Fruit fly (Drosophila melanogaster): Measurements from ENCODE around the gene CG32022.
A peak's percentile ranks its signal among the peaks of the same experiment; 100 is the strongest.

CG32022 gene

DNA sequence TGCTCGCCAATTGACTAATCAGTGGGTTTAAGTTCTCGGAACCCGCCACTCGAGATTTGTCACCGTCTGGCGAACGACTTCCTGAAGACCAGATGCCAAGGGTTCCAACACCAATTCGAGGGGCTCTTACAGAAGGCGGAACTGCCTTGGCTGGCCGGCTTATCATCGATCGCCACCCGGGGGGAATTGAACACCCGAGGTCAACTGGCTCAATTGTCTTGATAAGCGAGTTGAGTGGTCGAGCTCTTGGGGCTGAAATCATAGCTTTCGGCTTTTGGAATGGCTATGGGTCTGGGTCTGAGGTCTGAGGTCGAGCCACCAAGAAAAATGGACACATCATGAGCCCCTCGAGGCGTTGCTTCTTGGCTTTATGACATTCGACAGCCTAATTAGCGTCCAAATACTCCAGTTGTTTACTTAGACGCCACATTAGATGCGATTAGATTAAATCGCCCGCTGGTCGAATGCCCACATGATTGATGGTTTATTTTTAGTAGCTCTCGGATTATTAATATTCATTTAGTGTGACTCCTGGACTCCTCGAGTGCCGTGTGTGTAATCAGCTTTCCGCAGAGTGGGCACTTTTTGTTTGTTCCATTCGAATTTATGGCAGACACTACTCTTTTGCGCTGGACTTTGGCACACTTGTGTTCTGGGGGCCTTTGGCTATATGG lies 22.4 kb downstream of the CG32022 start:
- TF ChIP-seq Pdp1 (GFP tag; optimal IDR thresholded peaks at IDR 0.05) (peak in 1 of 2 experiments; percentile 13), CG13296 (GFP tag; optimal IDR thresholded peaks at IDR 0.05) (peak; percentile 22), CG8290 (GFP tag; optimal IDR thresholded peaks at IDR 0.05) (no peak), CG8290 (tag; optimal IDR thresholded peaks at IDR 0.05) (peak in 1 of 2 experiments; percentile 20), sens (GFP tag) (peak; percentile 41), bcd (GFP tag; optimal IDR thresholded peaks at IDR 0.05) (no peak), Neu2 (GFP tag; optimal IDR thresholded peaks at IDR 0.05; ENCODE audit: borderline replicate concordance) (no peak), tll (GFP tag; optimal IDR thresholded peaks at IDR 0.05) (no peak), CG9609 (GFP tag; optimal IDR thresholded peaks at IDR 0.05) (no peak), exex (tag; optimal IDR thresholded peaks at IDR 0.05) (peak; percentile 99), HLH54F (GFP tag; optimal IDR thresholded peaks at IDR 0.05) (no peak), Rfx (GFP tag; IDR thresholded peaks at IDR 0.05) (no peak), nerfin-2 (GFP tag; IDR thresholded peaks at IDR 0.05; ENCODE audit: partially characterized antibody) (no peak), MESR4 (GFP tag; optimal IDR thresholded peaks at IDR 0.05) (no peak), Mad (GFP tag; optimal IDR thresholded peaks at IDR 0.05) (no peak), grn (GFP tag; optimal IDR thresholded peaks at IDR 0.05) (peak; percentile 95), CG14441 (GFP tag; IDR thresholded peaks at IDR 0.05) (peak; percentile 20; the same call in 1 of the 2 replicates), repo (GFP tag; optimal IDR thresholded peaks at IDR 0.05) (no peak), abd-A (tag; optimal IDR thresholded peaks at IDR 0.05) (peak; percentile 23), sob (GFP tag; IDR thresholded peaks at IDR 0.05) (no peak), CG11247 (GFP tag; IDR thresholded peaks at IDR 0.05) (no peak), pb (GFP tag; optimal IDR thresholded peaks at IDR 0.05) (no peak), D19B (GFP tag; optimal IDR thresholded peaks at IDR 0.05) (no peak), ATbp (GFP tag; optimal IDR thresholded peaks at IDR 0.05) (no peak), CG18599 (GFP tag; optimal IDR thresholded peaks at IDR 0.05) (peak; percentile 68), Hey (tag; optimal IDR thresholded peaks at IDR 0.05) (peak; percentile 72), tup (GFP tag; optimal IDR thresholded peaks at IDR 0.05) (no peak), mld (GFP tag; IDR thresholded peaks at IDR 0.05; ENCODE audit: partially characterized antibody) (no peak), CG6254 (GFP tag; optimal IDR thresholded peaks at IDR 0.05) (no peak), CG34376 (GFP tag; optimal IDR thresholded peaks at IDR 0.05) (peak; percentile 85), gro (GFP tag; optimal IDR thresholded peaks at IDR 0.05) (peak; percentile 60), jigr1 (GFP tag; IDR thresholded peaks at IDR 0.05) (no peak), CG15514 (GFP tag; optimal IDR thresholded peaks at IDR 0.05) (peak; percentile 0), mirr (GFP tag; optimal IDR thresholded peaks at IDR 0.05) (peak; percentile 89), CG3065 (GFP tag; optimal IDR thresholded peaks at IDR 0.05) (no peak), CG42726 (GFP tag; IDR thresholded peaks at IDR 0.05; ENCODE audit: partially characterized antibody) (no peak), ham (GFP tag; IDR thresholded peaks at IDR 0.05) (0 out of 2 replicates have a peak, but pooled peaks have one; percentile 32), CG6813 (GFP tag; optimal IDR thresholded peaks at IDR 0.05) (peak; percentile 40), CG13123 (GFP tag; optimal IDR thresholded peaks at IDR 0.05) (no peak), unc-4 (GFP tag; IDR thresholded peaks at IDR 0.05; ENCODE audit: partially characterized antibody) (no peak), prd (optimal IDR thresholded peaks at IDR 0.05) (no peak), prd (GFP tag; IDR thresholded peaks at IDR 0.05) (no peak), ac (GFP tag; optimal IDR thresholded peaks at IDR 0.05) (no peak), ERR (GFP tag; optimal IDR thresholded peaks at IDR 0.05) (no peak), ftz-f1 (GFP tag; optimal IDR thresholded peaks at IDR 0.05) (peak; percentile 94), Eip74EF (GFP tag; optimal IDR thresholded peaks at IDR 0.05) (peak in 1 of 2 experiments; percentile 89), HmgZ (tag; optimal IDR thresholded peaks at IDR 0.05) (peak; percentile 25), HLH3B (GFP tag; IDR thresholded peaks at IDR 0.05) (no peak), Med (GFP tag) (peak; percentile 66)
